Fruit fly (Drosophila melanogaster) whole organism, embryonic: ENCODE data around the gene CG31633.

ENCODE experiments used
- ATbp ChIP-seq: fragments of 200-800 bp; sonication (Bioruptor generic); optimal IDR thresholded peaks from 2 replicates; lab custom pipeline; 2017; ENCODE audit warnings: missing biosample characterization, mild to moderate bottlenecking, missing genetic modification characterization, missing genetic modification reagents
- Adf1 ChIP-seq: fragments of 200-800 bp; sonication (Bioruptor generic); IDR thresholded peaks from 2 replicates; pipeline ENCODE4 v1.3.6; 2022; ENCODE audit warnings: missing biosample characterization, missing genetic modification characterization
- B-H2 ChIP-seq: fragments of 200-800 bp; sonication (Bioruptor generic); optimal IDR thresholded peaks from 2 replicates; lab custom pipeline; 2018; ENCODE audit warnings: missing biosample characterization, mild to moderate bottlenecking, missing genetic modification characterization
- CG10147 ChIP-seq: fragments of 200-800 bp; sonication (Bioruptor generic); optimal IDR thresholded peaks from 2 replicates; lab custom pipeline; 2019; ENCODE audit warnings: missing biosample characterization, mild to moderate bottlenecking, missing genetic modification characterization, moderate library complexity
- CG10431 ChIP-seq: fragments of 200-800 bp; sonication (Bioruptor generic); optimal IDR thresholded peaks from 3 replicates; lab custom pipeline; 2018; ENCODE audit warnings: missing biosample characterization, mild to moderate bottlenecking, missing genetic modification characterization
- CG11093 ChIP-seq: fragments of 200-800 bp; sonication (Bioruptor generic); IDR thresholded peaks from 3 replicates; pipeline ENCODE4 v1.3.6; 2022; ENCODE audit warnings: missing biosample characterization, missing genetic modification characterization
- CG12942 ChIP-seq: fragments of 200-800 bp; sonication (Bioruptor generic); optimal IDR thresholded peaks from 3 replicates; lab custom pipeline; 2016; ENCODE audit warnings: missing biosample characterization, missing genetic modification characterization
- CG15479 ChIP-seq: fragments of 200-800 bp; sonication (Bioruptor generic); optimal IDR thresholded peaks from 3 replicates; lab custom pipeline; 2019; ENCODE audit warnings: missing biosample characterization, mild to moderate bottlenecking, missing genetic modification characterization, moderate library complexity
- CG15696 ChIP-seq: fragments of 200-800 bp; sonication (Bioruptor generic); optimal IDR thresholded peaks from 2 replicates; lab custom pipeline; 2019; ENCODE audit warnings: missing biosample characterization, mild to moderate bottlenecking, missing genetic modification characterization, moderate library complexity
- CG18619 ChIP-seq: fragments of 200-800 bp; sonication (Bioruptor generic); optimal IDR thresholded peaks from 3 replicates; lab custom pipeline; 2017; ENCODE audit warnings: missing biosample characterization, mild to moderate bottlenecking, missing genetic modification characterization
- CG2199 ChIP-seq: fragments of 200-800 bp; sonication (Bioruptor generic); IDR thresholded peaks from 3 replicates; pipeline ENCODE4 v1.3.6; 2022; ENCODE audit warnings: missing biosample characterization, missing genetic modification characterization
- CG2678 ChIP-seq: fragments of 200-800 bp; sonication (Bioruptor generic); optimal IDR thresholded peaks from 3 replicates; lab custom pipeline; 2019; ENCODE audit warnings: missing biosample characterization, mild to moderate bottlenecking, missing genetic modification characterization, moderate library complexity
- CG2875 ChIP-seq: fragments of 200-800 bp; sonication (Bioruptor generic); optimal IDR thresholded peaks from 2 replicates; lab custom pipeline; 2017; ENCODE audit warnings: missing biosample characterization, mild to moderate bottlenecking, missing genetic modification characterization, missing genetic modification reagents
- CG8478 ChIP-seq: fragments of >200 bp; optimal IDR thresholded peaks from 2 replicates; lab custom pipeline; 2018
- Elba2 ChIP-seq: fragments of 200-800 bp; sonication (Bioruptor generic); optimal IDR thresholded peaks from 3 replicates; lab custom pipeline; 2016; ENCODE audit warnings: missing biosample characterization, missing genetic modification characterization
- HLH54F ChIP-seq: fragments of 200-800 bp; sonication (Bioruptor generic); optimal IDR thresholded peaks from 3 replicates; lab custom pipeline; 2016; ENCODE audit warnings: missing biosample characterization, missing genetic modification characterization
- MBD-R2 ChIP-seq: fragments of 200-800 bp; sonication (Bioruptor generic); IDR thresholded peaks from 2 replicates; pipeline ENCODE4 v1.3.6; 2022; ENCODE audit warnings: missing biosample characterization, missing genetic modification characterization
- NFAT ChIP-seq: fragments of 200-800 bp; sonication (Bioruptor generic); IDR thresholded peaks from 2 replicates; pipeline ENCODE4 v1.3.6; 2022; ENCODE audit warnings: missing biosample characterization, missing genetic modification characterization
- Oaz ChIP-seq: fragments of 200-800 bp; sonication (Bioruptor generic); IDR thresholded peaks from 2 replicates; pipeline ENCODE4 v1.3.6; 2022; ENCODE audit warnings: missing biosample characterization, missing genetic modification characterization
- Pdp1 ChIP-seq, 2 experiments: fragments of 200-800 bp; sonication (Bioruptor generic); optimal IDR thresholded peaks; 3 replicates each; lab custom pipeline; 2016; ENCODE audit warnings: missing biosample characterization in 2 of 2, missing genetic modification characterization in 2 of 2, mild to moderate bottlenecking in 1 of 2, moderate library complexity in 1 of 2
- Ravus ChIP-seq: fragments of 200-800 bp; sonication (Bioruptor generic); IDR thresholded peaks from 2 replicates; pipeline ENCODE4 v1.3.6; 2022; ENCODE audit warnings: missing biosample characterization, missing genetic modification characterization
- Rfx ChIP-seq: fragments of 200-800 bp; sonication (Bioruptor generic); IDR thresholded peaks from 2 replicates; pipeline ENCODE4 v1.3.6; 2022; ENCODE audit warnings: missing biosample characterization, missing genetic modification characterization
- Xrp1 ChIP-seq: fragments of 200-800 bp; sonication (Bioruptor generic); IDR thresholded peaks from 2 replicates; pipeline ENCODE4 v1.3.6; 2022; ENCODE audit warnings: missing biosample characterization, missing genetic modification characterization
- ash1 ChIP-seq: fragments of 200-800 bp; sonication (Bioruptor generic); optimal IDR thresholded peaks from 2 replicates; lab custom pipeline; 2018; ENCODE audit warnings: missing biosample characterization, mild to moderate bottlenecking, missing genetic modification characterization
- bab2 ChIP-seq: fragments of 200-800 bp; sonication (Bioruptor generic); optimal IDR thresholded peaks from 2 replicates; lab custom pipeline; 2016; ENCODE audit warnings: missing biosample characterization, missing genetic modification characterization
- bbx ChIP-seq: fragments of 200-800 bp; sonication (Bioruptor generic); IDR thresholded peaks from 2 replicates; pipeline ENCODE4 v1.3.6; 2022; ENCODE audit warnings: missing biosample characterization, missing genetic modification characterization; ENCODE audit not compliant: partially characterized antibody
- chm ChIP-seq: fragments of 200-800 bp; sonication (Bioruptor generic); IDR thresholded peaks from 2 replicates; pipeline ENCODE4 v1.3.6; 2022; ENCODE audit warnings: missing biosample characterization, missing genetic modification characterization
- cwo ChIP-seq: fragments of 200-800 bp; sonication (Bioruptor generic); optimal IDR thresholded peaks from 3 replicates; lab custom pipeline; 2017; ENCODE audit warnings: missing biosample characterization, missing genetic modification characterization, mild to moderate bottlenecking, moderate library complexity, missing genetic modification reagents
- dmrt99B ChIP-seq: fragments of 200-800 bp; sonication (Bioruptor generic); optimal IDR thresholded peaks from 2 replicates; lab custom pipeline; 2018; ENCODE audit warnings: missing biosample characterization, mild to moderate bottlenecking, missing genetic modification characterization, moderate library complexity
- eve ChIP-seq, 2 experiments: fragments of >200 bp; optimal IDR thresholded peaks; 2 replicates each; lab custom pipeline; 2017; ENCODE audit warnings: missing biosample characterization in 2 of 2, missing genetic modification characterization in 2 of 2
- gsb ChIP-seq: fragments of 200-800 bp; sonication (Bioruptor generic); IDR thresholded peaks from 2 replicates; pipeline ENCODE4 v1.3.6; 2022; ENCODE audit warnings: missing biosample characterization, missing genetic modification characterization
- ind ChIP-seq: fragments of 200-800 bp; sonication (Bioruptor generic); optimal IDR thresholded peaks from 3 replicates; lab custom pipeline; 2016; ENCODE audit warnings: missing biosample characterization, missing genetic modification characterization
- jigr1 ChIP-seq: fragments of 200-800 bp; sonication (Bioruptor generic); IDR thresholded peaks from 3 replicates; pipeline ENCODE4 v1.3.6; 2022; ENCODE audit warnings: missing biosample characterization, missing genetic modification characterization
- klu ChIP-seq: fragments of 200-800 bp; sonication (Bioruptor generic); IDR thresholded peaks from 2 replicates; pipeline ENCODE4 v1.3.6; 2022; ENCODE audit warnings: missing biosample characterization, missing genetic modification characterization
- knrl ChIP-seq: fragments of 200-800 bp; sonication (Bioruptor generic); IDR thresholded peaks from 3 replicates; pipeline ENCODE4 v1.3.6; 2022; ENCODE audit warnings: missing biosample characterization, missing genetic modification characterization; ENCODE audit not compliant: partially characterized antibody
- lab ChIP-seq: fragments of 200-800 bp; sonication (Bioruptor generic); optimal IDR thresholded peaks from 3 replicates; lab custom pipeline; 2017; ENCODE audit warnings: missing biosample characterization, missing genetic modification characterization, mild to moderate bottlenecking, moderate library complexity, missing genetic modification reagents
- lbe ChIP-seq: fragments of 200-800 bp; sonication (Bioruptor generic); optimal IDR thresholded peaks from 2 replicates; lab custom pipeline; 2016; ENCODE audit warnings: missing biosample characterization, mild to moderate bottlenecking, missing genetic modification characterization
- mam ChIP-seq: fragments of 200-800 bp; sonication (Bioruptor generic); optimal IDR thresholded peaks from 3 replicates; lab custom pipeline; 2016; ENCODE audit warnings: missing biosample characterization, missing genetic modification characterization
- nerfin-2 ChIP-seq: fragments of 200-800 bp; sonication (Bioruptor generic); IDR thresholded peaks from 2 replicates; pipeline ENCODE4 v1.3.6; 2022; ENCODE audit warnings: missing biosample characterization, missing genetic modification characterization; ENCODE audit not compliant: partially characterized antibody
- nmo ChIP-seq: fragments of 200-800 bp; sonication (Bioruptor generic); optimal IDR thresholded peaks from 2 replicates; lab custom pipeline; 2018; ENCODE audit warnings: missing biosample characterization, mild to moderate bottlenecking, missing genetic modification characterization, moderate library complexity
- p53 ChIP-seq: fragments of 200-800 bp; sonication (Bioruptor generic); optimal IDR thresholded peaks from 2 replicates; lab custom pipeline; 2016; ENCODE audit warnings: missing biosample characterization, missing genetic modification characterization
- pros ChIP-seq: fragments of 200-800 bp; sonication (Bioruptor generic); optimal IDR thresholded peaks from 3 replicates; lab custom pipeline; 2019; ENCODE audit warnings: missing biosample characterization, mild to moderate bottlenecking, missing genetic modification characterization, moderate library complexity
- pzg ChIP-seq: fragments of 200-800 bp; sonication (Bioruptor generic); optimal IDR thresholded peaks from 3 replicates; lab custom pipeline; 2018; ENCODE audit warnings: missing biosample characterization, mild to moderate bottlenecking, missing genetic modification characterization, moderate library complexity
- ro ChIP-seq: fragments of 200-800 bp; sonication (Bioruptor generic); IDR thresholded peaks from 2 replicates; pipeline ENCODE4 v1.3.6; 2022; ENCODE audit warnings: missing biosample characterization, missing genetic modification characterization
- scrt ChIP-seq: fragments of 200-800 bp; sonication (Bioruptor generic); optimal IDR thresholded peaks from 2 replicates; lab custom pipeline; 2018; ENCODE audit warnings: missing biosample characterization, mild to moderate bottlenecking, missing genetic modification characterization, moderate library complexity
- sug ChIP-seq: fragments of 200-800 bp; optimal IDR thresholded peaks from 2 replicates; lab custom pipeline; 2019; ENCODE audit warnings: missing biosample characterization, mild to moderate bottlenecking, missing genetic modification characterization, moderate library complexity
- toy ChIP-seq: fragments of 200-800 bp; sonication (Bioruptor generic); IDR thresholded peaks from 2 replicates; pipeline ENCODE4 v1.3.6; 2022; ENCODE audit warnings: missing biosample characterization, missing genetic modification characterization
- twi ChIP-seq: fragments of 200-800 bp; optimal IDR thresholded peaks from 2 replicates; lab custom pipeline; 2019; ENCODE audit warnings: missing biosample characterization, mild to moderate bottlenecking, missing genetic modification characterization, moderate library complexity
- vvl ChIP-seq: fragments of 200-800 bp; sonication (Bioruptor generic); IDR thresholded peaks from 2 replicates; pipeline ENCODE4 v1.3.6; 2022; ENCODE audit warnings: missing biosample characterization, missing genetic modification characterization
- zen2 ChIP-seq: fragments of 200-800 bp; sonication (Bioruptor generic); IDR thresholded peaks from 3 replicates; pipeline ENCODE4 v1.3.6; 2022; ENCODE audit warnings: missing biosample characterization, missing genetic modification characterization; ENCODE audit not compliant: partially characterized antibody

The CG31633 gene

dm6 chr2L:6667719-6668325 is 11.7 kb upstream of the CG31633 start, which contains the start of gene Galt (continued):
- no peak for TF ChIP-seq CG10147 (GFP tag; lab: Kevin White, UChicago)
- no peak for TF ChIP-seq CG2678 (tag; lab: Kevin White, UChicago)
- TF ChIP-seq ind (GFP tag; lab: Kevin White, UChicago), result no peak
- TF ChIP-seq CG2199 (GFP tag; lab: Robert Waterston, UW), result no peak
- TF ChIP-seq NFAT (GFP tag; lab: Robert Waterston, UW), result peak; percentile 79; the same call in 1 of the 2 replicates
- TF ChIP-seq toy, result no peak
- TF ChIP-seq CG2875 (GFP tag; lab: Kevin White, UChicago), result peak; percentile 2
- no peak for TF ChIP-seq ATbp (GFP tag; lab: Kevin White, UChicago)
- TF ChIP-seq Oaz (GFP tag; lab: Robert Waterston, UW), result no peak
- no peak for TF ChIP-seq ro
- no peak for TF ChIP-seq p53 (GFP tag; lab: Kevin White, UChicago)
- TF ChIP-seq ash1 (GFP tag; lab: Kevin White, UChicago), result no peak
- no peak for TF ChIP-seq CG18619 (GFP tag; lab: Kevin White, UChicago)
- TF ChIP-seq Xrp1 (GFP tag; lab: Robert Waterston, UW), result peak; percentile 52
- TF ChIP-seq mam, result no peak
- no peak for TF ChIP-seq dmrt99B (tag; lab: Kevin White, UChicago)
- peak; percentile 36 for TF ChIP-seq CG15696 (tag; lab: Kevin White, UChicago)
- peak; percentile 19 for TF ChIP-seq lbe (GFP tag; lab: Kevin White, UChicago)
- no peak for TF ChIP-seq twi (tag; lab: Kevin White, UChicago)
- TF ChIP-seq Adf1, result peak; percentile 41; the same call in 1 of the 2 replicates
- TF ChIP-seq pzg, result peak; percentile 33
- TF ChIP-seq CG8478, result no peak
- TF ChIP-seq Ravus (GFP tag; lab: Robert Waterston, UW), result no peak
- TF ChIP-seq sug (tag; lab: Kevin White, UChicago), result peak; percentile 79
- TF ChIP-seq MBD-R2 (GFP tag; lab: Robert Waterston, UW), result peak; percentile 74
- TF ChIP-seq klu, result no peak
- TF ChIP-seq HLH54F, result no peak
- peak; percentile 47; the same call in 1 of the 2 replicates for TF ChIP-seq bbx (GFP tag; lab: Robert Waterston, UW)
- TF ChIP-seq Rfx, result peak; percentile 61
- peak; percentile 38 for TF ChIP-seq CG10431 (GFP tag; lab: Kevin White, UChicago)
- peak; percentile 68 for TF ChIP-seq lab (GFP tag; lab: Kevin White, UChicago)
- peak; percentile 16; the same call in 1 of the 2 replicates for TF ChIP-seq chm (GFP tag; lab: Robert Waterston, UW)
- peak in 1 of 2 experiments; percentile 25 for TF ChIP-seq Pdp1 (GFP tag; optimal IDR thresholded peaks at IDR 0.05; lab: Kevin White, UChicago)
- peak; percentile 38 for TF ChIP-seq cwo (GFP tag; lab: Kevin White, UChicago)
- TF ChIP-seq Elba2, result no peak
- no peak for TF ChIP-seq gsb (GFP tag; lab: Robert Waterston, UW)
- peak; percentile 51; the same call in 1 of the 2 replicates for TF ChIP-seq vvl
- no peak for TF ChIP-seq CG12942 (GFP tag; lab: Kevin White, UChicago)
- no peak for TF ChIP-seq jigr1 (GFP tag; lab: Robert Waterston, UW)
- TF ChIP-seq CG11093, result no peak
- TF ChIP-seq eve (GFP tag; optimal IDR thresholded peaks at IDR 0.05; lab: Kevin White, UChicago), result no peak
- peak; percentile 59 for TF ChIP-seq CG15479 (GFP tag; lab: Kevin White, UChicago)
- peak; percentile 52 for TF ChIP-seq nmo (GFP tag; lab: Kevin White, UChicago)
- no peak for TF ChIP-seq bab2 (GFP tag; lab: Kevin White, UChicago)
- peak; percentile 57 for TF ChIP-seq pros (GFP tag; lab: Kevin White, UChicago)
- TF ChIP-seq knrl, result peak; percentile 54; the same call in 2 of the 3 replicates
- peak; percentile 54; the same call in 2 of the 3 replicates for TF ChIP-seq zen2 (GFP tag; lab: Robert Waterston, UW)
- peak; percentile 44 for TF ChIP-seq B-H2 (GFP tag; lab: Kevin White, UChicago)
- TF ChIP-seq scrt (GFP tag; lab: Kevin White, UChicago), result no peak
- peak; percentile 86 for TF ChIP-seq nerfin-2 (GFP tag; lab: Robert Waterston, UW)
